Fruit fly (Drosophila melanogaster) whole organism, embryonic: Measurements from ENCODE around the gene Psa.

Source experiments
- Atf3 ChIP-seq: fragments of 200-800 bp; sonication (Bioruptor generic); optimal IDR thresholded peaks from 3 replicates; lab custom pipeline; 2016; ENCODE audit warnings: missing biosample characterization, missing genetic modification characterization
- B-H1 ChIP-seq: fragments of 200-800 bp; sonication (Bioruptor generic); IDR thresholded peaks from 3 replicates; pipeline ENCODE4 v1.3.6; 2022; ENCODE audit warnings: missing biosample characterization, missing genetic modification characterization
- Bgb ChIP-seq: fragments of 200-800 bp; sonication (Bioruptor generic); IDR thresholded peaks from 2 replicates; pipeline ENCODE4 v1.3.6; 2022; ENCODE audit warnings: missing biosample characterization, missing genetic modification characterization; ENCODE audit not compliant: partially characterized antibody
- BtbVII ChIP-seq: fragments of 200-800 bp; sonication (Bioruptor generic); optimal IDR thresholded peaks from 3 replicates; lab custom pipeline; 2017; ENCODE audit warnings: missing biosample characterization, mild to moderate bottlenecking, missing genetic modification characterization
- CG10267 ChIP-seq: fragments of 200-800 bp; sonication (Bioruptor generic); optimal IDR thresholded peaks from 2 replicates; lab custom pipeline; 2018; ENCODE audit warnings: missing biosample characterization, mild to moderate bottlenecking, missing genetic modification characterization, moderate library complexity
- CG10462 ChIP-seq: fragments of 200-800 bp; sonication (Bioruptor generic); optimal IDR thresholded peaks from 2 replicates; lab custom pipeline; 2016; ENCODE audit warnings: missing biosample characterization, missing genetic modification characterization
- CG10979 ChIP-seq: fragments of 200-800 bp; sonication (Bioruptor generic); optimal IDR thresholded peaks from 2 replicates; lab custom pipeline; 2018; ENCODE audit warnings: missing biosample characterization, mild to moderate bottlenecking, missing genetic modification characterization, moderate library complexity
- CG11247 ChIP-seq: fragments of 200-800 bp; sonication (Bioruptor generic); IDR thresholded peaks from 2 replicates; pipeline ENCODE4 v1.3.6; 2022; ENCODE audit warnings: missing biosample characterization, missing genetic modification characterization
- CG13624 ChIP-seq: fragments of 200-800 bp; sonication (Bioruptor generic); optimal IDR thresholded peaks from 2 replicates; lab custom pipeline; 2016; ENCODE audit warnings: missing biosample characterization, missing genetic modification characterization
- CG1529 ChIP-seq: fragments of 200-800 bp; sonication (Bioruptor generic); optimal IDR thresholded peaks from 3 replicates; lab custom pipeline; 2018; ENCODE audit warnings: missing biosample characterization, missing genetic modification characterization
- CG16863 ChIP-seq: fragments of 200-800 bp; sonication (Bioruptor generic); optimal IDR thresholded peaks from 3 replicates; lab custom pipeline; 2016; ENCODE audit warnings: missing biosample characterization, missing genetic modification characterization
- CG17361 ChIP-seq: fragments of 200-800 bp; sonication (Bioruptor generic); IDR thresholded peaks from 3 replicates; pipeline ENCODE4 v1.3.6; 2022; ENCODE audit warnings: missing biosample characterization, missing genetic modification characterization
- CG34224 ChIP-seq: fragments of 200-800 bp; sonication (Bioruptor generic); IDR thresholded peaks from 3 replicates; pipeline ENCODE4 v1.3.6; 2022; ENCODE audit warnings: missing biosample characterization, missing genetic modification characterization; ENCODE audit not compliant: partially characterized antibody
- CG4328 ChIP-seq: fragments of 200-800 bp; sonication (Bioruptor generic); optimal IDR thresholded peaks from 3 replicates; lab custom pipeline; 2017; ENCODE audit warnings: missing biosample characterization, missing genetic modification reagents, missing genetic modification characterization
- CG4617 ChIP-seq: fragments of 200-800 bp; sonication (Bioruptor generic); optimal IDR thresholded peaks from 3 replicates; lab custom pipeline; 2016; ENCODE audit warnings: missing biosample characterization, missing genetic modification characterization, borderline replicate concordance
- CG4854 ChIP-seq: fragments of 200-800 bp; sonication (Bioruptor generic); optimal IDR thresholded peaks from 2 replicates; lab custom pipeline; 2016; ENCODE audit warnings: missing biosample characterization, missing genetic modification characterization, inconsistent platforms
- CG5245 ChIP-seq: fragments of 200-800 bp; sonication (Bioruptor generic); optimal IDR thresholded peaks from 3 replicates; lab custom pipeline; 2016; ENCODE audit warnings: missing biosample characterization, missing genetic modification characterization
- CG6765 ChIP-seq: fragments of 200-800 bp; sonication (Bioruptor generic); optimal IDR thresholded peaks from 3 replicates; lab custom pipeline; 2017; ENCODE audit warnings: missing biosample characterization, mild to moderate bottlenecking, missing genetic modification characterization
- CHES-1-like ChIP-seq: fragments of 200-800 bp; sonication (Bioruptor generic); optimal IDR thresholded peaks from 2 replicates; lab custom pipeline; 2016; ENCODE audit warnings: missing biosample characterization, missing genetic modification characterization
- CTCF ChIP-seq: fragments of 200-800 bp; sonication (Bioruptor generic); optimal IDR thresholded peaks from 2 replicates; lab custom pipeline; 2017; ENCODE audit warnings: missing biosample characterization, mild to moderate bottlenecking, missing genetic modification characterization, moderate library complexity
- D19A ChIP-seq: fragments of 200-800 bp; optimal IDR thresholded peaks from 3 replicates; lab custom pipeline; 2019; ENCODE audit warnings: missing biosample characterization, mild to moderate bottlenecking, missing genetic modification characterization, moderate library complexity
- Doc2 ChIP-seq: fragments of 200-800 bp; sonication (Bioruptor generic); IDR thresholded peaks from 2 replicates; pipeline ENCODE4 v1.3.6; 2022; ENCODE audit warnings: missing biosample characterization, missing genetic modification characterization
- E2f1 ChIP-seq: fragments of 200-800 bp; sonication (Bioruptor generic); IDR thresholded peaks from 2 replicates; pipeline ENCODE4 v1.3.6; 2022; ENCODE audit warnings: missing biosample characterization, missing genetic modification characterization
- HLH4C ChIP-seq: fragments of 200-800 bp; sonication (Bioruptor generic); IDR thresholded peaks from 3 replicates; pipeline ENCODE4 v1.3.6; 2022; ENCODE audit warnings: missing biosample characterization, missing genetic modification characterization; ENCODE audit not compliant: partially characterized antibody
- Hmr ChIP-seq: fragments of 200-800 bp; sonication (Bioruptor generic); optimal IDR thresholded peaks from 3 replicates; lab custom pipeline; 2017; ENCODE audit warnings: mild to moderate bottlenecking, missing biosample characterization, missing genetic modification reagents, missing genetic modification characterization
- Hr3 ChIP-seq: fragments of 200-800 bp; sonication (Bioruptor generic); optimal IDR thresholded peaks from 3 replicates; lab custom pipeline; 2016; ENCODE audit warnings: missing biosample characterization, missing genetic modification characterization
- Med ChIP-seq: fragments of 200-800 bp; sonication (Bioruptor generic); peaks from one replicate; lab custom pipeline; 2016; ENCODE audit warnings: missing biosample characterization, missing genetic modification characterization, mild to moderate bottlenecking, inconsistent platforms, moderate library complexity
- Mes4 ChIP-seq: fragments of 200-800 bp; sonication (Bioruptor generic); optimal IDR thresholded peaks from 2 replicates; lab custom pipeline; 2016; ENCODE audit warnings: missing biosample characterization, missing genetic modification characterization
- Poxn ChIP-seq: fragments of 200-800 bp; sonication (Bioruptor generic); IDR thresholded peaks from 2 replicates; pipeline ENCODE4 v1.3.6; 2022; ENCODE audit warnings: missing biosample characterization, missing genetic modification characterization
- Rx ChIP-seq: fragments of 200-800 bp; sonication (Bioruptor generic); IDR thresholded peaks from 2 replicates; pipeline ENCODE4 v1.3.6; 2022; ENCODE audit warnings: missing biosample characterization, missing genetic modification characterization
- Sin3A ChIP-seq: fragments of >200 bp; optimal IDR thresholded peaks from 2 replicates; lab custom pipeline; 2018
- Sry-β ChIP-seq: fragments of 200-800 bp; sonication (Bioruptor generic); optimal IDR thresholded peaks from 2 replicates; lab custom pipeline; 2018; ENCODE audit warnings: missing biosample characterization, mild to moderate bottlenecking, missing genetic modification characterization, moderate library complexity
- Taf1 ChIP-seq: fragments of 200-800 bp; sonication (Bioruptor generic); IDR thresholded peaks from 2 replicates; pipeline ENCODE4 v1.3.6; 2022; ENCODE audit warnings: missing biosample characterization, missing genetic modification characterization
- YL-1 ChIP-seq: fragments of 200-800 bp; sonication (Bioruptor generic); optimal IDR thresholded peaks from 3 replicates; lab custom pipeline; 2017; ENCODE audit warnings: missing biosample characterization, mild to moderate bottlenecking, missing genetic modification characterization
- abd-A ChIP-seq: fragments of 200-800 bp; sonication (Bioruptor generic); optimal IDR thresholded peaks from 3 replicates; lab custom pipeline; 2019; ENCODE audit warnings: missing biosample characterization, mild to moderate bottlenecking, missing genetic modification characterization, moderate library complexity
- bigmax ChIP-seq: fragments of 200-800 bp; sonication (Bioruptor generic); optimal IDR thresholded peaks from 2 replicates; lab custom pipeline; 2018; ENCODE audit warnings: missing biosample characterization, mild to moderate bottlenecking, missing genetic modification characterization
- chinmo ChIP-seq: fragments of 200-800 bp; sonication (Bioruptor generic); IDR thresholded peaks from 4 replicates; pipeline ENCODE4 v1.3.6; 2022; ENCODE audit warnings: missing biosample characterization, missing genetic modification characterization; ENCODE audit not compliant: partially characterized antibody
- corto ChIP-seq: fragments of 200-800 bp; sonication (Bioruptor generic); optimal IDR thresholded peaks from 2 replicates; lab custom pipeline; 2016; ENCODE audit warnings: missing biosample characterization, mild to moderate bottlenecking, missing genetic modification characterization, moderate library complexity
- crc ChIP-seq: fragments of 200-800 bp; sonication (Bioruptor generic); optimal IDR thresholded peaks from 2 replicates; lab custom pipeline; 2016; ENCODE audit warnings: missing biosample characterization, missing genetic modification characterization
- disco-r ChIP-seq: fragments of 200-800 bp; sonication (Bioruptor generic); optimal IDR thresholded peaks from 2 replicates; lab custom pipeline; 2016; ENCODE audit warnings: missing biosample characterization, missing genetic modification characterization
- dmrt99B ChIP-seq: fragments of 200-800 bp; sonication (Bioruptor generic); optimal IDR thresholded peaks from 2 replicates; lab custom pipeline; 2018; ENCODE audit warnings: missing biosample characterization, mild to moderate bottlenecking, missing genetic modification characterization, moderate library complexity
- en ChIP-seq: fragments of 200-800 bp; sonication (Bioruptor generic); optimal IDR thresholded peaks from 2 replicates; lab custom pipeline; 2016; ENCODE audit warnings: missing biosample characterization, missing genetic modification characterization
- exex ChIP-seq: fragments of 200-800 bp; sonication (Bioruptor generic); optimal IDR thresholded peaks from 4 replicates; lab custom pipeline; 2018; ENCODE audit warnings: missing biosample characterization, mild to moderate bottlenecking, missing genetic modification characterization, moderate library complexity
- fru ChIP-seq: fragments of >200 bp; optimal IDR thresholded peaks from 2 replicates; lab custom pipeline; 2017
- jumu ChIP-seq: fragments of 200-800 bp; sonication (Bioruptor generic); optimal IDR thresholded peaks from 3 replicates; lab custom pipeline; 2016; ENCODE audit warnings: missing biosample characterization, missing genetic modification characterization
- onecut ChIP-seq: fragments of 200-800 bp; sonication (Bioruptor generic); IDR thresholded peaks from 2 replicates; pipeline ENCODE4 v1.3.6; 2022; ENCODE audit warnings: missing biosample characterization, missing genetic modification characterization
- prd ChIP-seq, 3 experiments: fragments of >200 bp in 2 of 3; fragments of 200-800 bp in 1 of 3; sonication (Bioruptor generic) in 1 of 3; optimal IDR thresholded peaks in 2 of 3; IDR thresholded peaks in 1 of 3; 2 replicates in 2 of 3; 3 replicates in 1 of 3; pipeline versions ENCODE4 v1.3.6 to Lab custom; 2017 to 2022; ENCODE audit warnings: missing biosample characterization in 1 of 3, missing genetic modification characterization in 1 of 3
- sd ChIP-seq: fragments of 200-800 bp; sonication (Bioruptor generic); optimal IDR thresholded peaks from 3 replicates; lab custom pipeline; 2018; ENCODE audit warnings: missing biosample characterization, mild to moderate bottlenecking, missing genetic modification characterization, moderate library complexity
- sens ChIP-seq: fragments of 200-800 bp; sonication (Bioruptor generic); peaks from one replicate; lab custom pipeline; 2016; ENCODE audit warnings: missing biosample characterization, missing genetic modification characterization
- shn ChIP-seq: fragments of 200-800 bp; sonication (Bioruptor generic); optimal IDR thresholded peaks from 3 replicates; lab custom pipeline; 2016; ENCODE audit warnings: missing biosample characterization, missing genetic modification characterization

Psa gene

dm6 chr3L:1515820-1516540, 13.3 kb downstream of the Psa start (continued):
- peak; percentile 65 for TF ChIP-seq Hr3 (GFP tag; lab: Kevin White, UChicago)
- TF ChIP-seq chinmo (GFP tag; lab: Robert Waterston, UW), result no peak
- peak; percentile 65 for TF ChIP-seq onecut (GFP tag; lab: Robert Waterston, UW)
- TF ChIP-seq Mes4 (GFP tag; lab: Kevin White, UChicago), result peak; percentile 57
- TF ChIP-seq CG1529 (GFP tag; lab: Kevin White, UChicago), result peak; percentile 78
- no peak for TF ChIP-seq prd (optimal IDR thresholded peaks at IDR 0.05; lab: Kevin White, UChicago)
- peak; percentile 79 for TF ChIP-seq prd (GFP tag; IDR thresholded peaks at IDR 0.05; lab: Robert Waterston, UW)
- peak; percentile 39; the same call in 1 of the 2 replicates for TF ChIP-seq Rx (GFP tag; lab: Robert Waterston, UW)
- TF ChIP-seq corto (GFP tag; lab: Kevin White, UChicago), result no peak
- no peak for TF ChIP-seq Bgb (GFP tag; lab: Robert Waterston, UW)
- TF ChIP-seq bigmax, result no peak
- peak; percentile 84 for TF ChIP-seq dmrt99B (tag; lab: Kevin White, UChicago)
- peak; percentile 97 for TF ChIP-seq sens
- peak; percentile 26 for TF ChIP-seq CG4328 (GFP tag; lab: Kevin White, UChicago)
- peak; percentile 67 for TF ChIP-seq D19A (tag; lab: Kevin White, UChicago)
- peak; percentile 83 for TF ChIP-seq CG10979 (tag; lab: Kevin White, UChicago)
- TF ChIP-seq disco-r, result no peak
- peak; percentile 93 for TF ChIP-seq Med (GFP tag; lab: Kevin White, UChicago)
- peak; percentile 25 for TF ChIP-seq CTCF
- TF ChIP-seq sd (tag; lab: Kevin White, UChicago), result peak; percentile 36
- TF ChIP-seq CG11247 (GFP tag; lab: Robert Waterston, UW), result no peak; the same call in 1 of the 2 replicates
- TF ChIP-seq YL-1 (GFP tag; lab: Kevin White, UChicago), result peak; percentile 54
- no peak for TF ChIP-seq fru (lab: Kevin White, UChicago)
- no peak for TF ChIP-seq exex
- TF ChIP-seq shn, result peak; percentile 71
- no peak for TF ChIP-seq en (GFP tag; lab: Kevin White, UChicago)
- peak; percentile 40 for TF ChIP-seq CG5245 (GFP tag; lab: Kevin White, UChicago)
- TF ChIP-seq CG17361 (GFP tag; lab: Robert Waterston, UW), result peak; percentile 82
- TF ChIP-seq Taf1 (GFP tag; lab: Robert Waterston, UW), result no peak
- peak; percentile 28 for TF ChIP-seq CG4617 (GFP tag; lab: Kevin White, UChicago)
- peak; percentile 35; the same call in 2 of the 3 replicates for TF ChIP-seq B-H1
- TF ChIP-seq BtbVII (GFP tag; lab: Kevin White, UChicago), result peak; percentile 26
- peak; percentile 52 for TF ChIP-seq jumu (GFP tag; lab: Kevin White, UChicago)
- no peak for TF ChIP-seq Poxn
- peak; percentile 62 for TF ChIP-seq CHES-1-like (GFP tag; lab: Kevin White, UChicago)
- TF ChIP-seq CG34224 (GFP tag; lab: Robert Waterston, UW), result no peak
- TF ChIP-seq HLH4C (GFP tag; lab: Robert Waterston, UW), result no peak
- TF ChIP-seq Doc2 (GFP tag; lab: Robert Waterston, UW), result no peak
- peak; percentile 70 for TF ChIP-seq CG16863 (GFP tag; lab: Kevin White, UChicago)
- TF ChIP-seq abd-A (tag; lab: Kevin White, UChicago), result no peak
- peak; percentile 54 for TF ChIP-seq CG13624 (GFP tag; lab: Kevin White, UChicago)
- peak; percentile 63 for TF ChIP-seq CG10462
- no peak for TF ChIP-seq CG6765 (GFP tag; lab: Kevin White, UChicago)
- TF ChIP-seq Hmr (GFP tag; lab: Kevin White, UChicago), result peak; percentile 50
- peak; percentile 56 for TF ChIP-seq CG10267 (tag; lab: Kevin White, UChicago)
- TF ChIP-seq E2f1 (GFP tag; lab: Robert Waterston, UW), result 0 out of 2 replicates have a peak, but pooled peaks have one; percentile 25
- peak; percentile 22 for TF ChIP-seq CG4854 (GFP tag; lab: Kevin White, UChicago)
- TF ChIP-seq Sin3A, result no peak
- TF ChIP-seq Atf3, result peak; percentile 32
- no peak for TF ChIP-seq Sry-β (GFP tag; lab: Kevin White, UChicago)
- no peak for TF ChIP-seq crc (GFP tag; lab: Kevin White, UChicago)
